Worm (Caenorhabditis elegans) whole organism, young adult: ENCODE results near the gene R144.11.

Experiments used
- F33H1.4 ChIP-seq: fragments of 200-800 bp; sonication (Bioruptor generic); IDR thresholded peaks from 2 replicates; pipeline ENCODE4 v1.3.6; 2022; ENCODE audit warnings: missing genetic modification reagents, missing genetic modification characterization, missing compliant biosample characterization
- attf-3 ChIP-seq: fragments of 200-800 bp; sonication (Bioruptor generic); conservative IDR thresholded peaks from 2 replicates; pipeline ENCODE4 v1.3.6; 2022; ENCODE audit warnings: missing genetic modification reagents, missing genetic modification characterization, missing compliant biosample characterization
- pbrm-1 ChIP-seq: fragments of 200-800 bp; sonication (Bioruptor generic); IDR thresholded peaks from 2 replicates; pipeline ENCODE4 v1.3.6; 2022; ENCODE audit warnings: missing genetic modification reagents, missing genetic modification characterization, missing compliant biosample characterization
- snpc-4 ChIP-seq, 5 experiments: fragments of 150-350 bp in 1 of 5; sonication (generic microtip) in 4 of 5; optimal IDR thresholded peaks; 2 replicates each; lab custom pipeline; 2014 to 2018; ENCODE audit warnings: missing genetic modification characterization in 5 of 5, missing biosample characterization in 3 of 5, antibody characterized with exemption in 2 of 5, mild to moderate bottlenecking in 2 of 5, missing compliant biosample characterization in 2 of 5, missing genotype in 2 of 5, moderate library complexity in 2 of 5, missing genetic modification reagents in 1 of 5
- unc-130 ChIP-seq: sonication (generic microtip); optimal IDR thresholded peaks from 2 replicates; lab custom pipeline; 2016; ENCODE audit warnings: missing genetic modification reagents, missing genetic modification characterization, missing compliant biosample characterization
- ztf-22 ChIP-seq: fragments of 200-800 bp; sonication (Bioruptor generic); optimal IDR thresholded peaks from 2 replicates; lab custom pipeline; 2018; ENCODE audit warnings: mild to moderate bottlenecking, missing genetic modification characterization, moderate library complexity, missing compliant biosample characterization

DNA sequence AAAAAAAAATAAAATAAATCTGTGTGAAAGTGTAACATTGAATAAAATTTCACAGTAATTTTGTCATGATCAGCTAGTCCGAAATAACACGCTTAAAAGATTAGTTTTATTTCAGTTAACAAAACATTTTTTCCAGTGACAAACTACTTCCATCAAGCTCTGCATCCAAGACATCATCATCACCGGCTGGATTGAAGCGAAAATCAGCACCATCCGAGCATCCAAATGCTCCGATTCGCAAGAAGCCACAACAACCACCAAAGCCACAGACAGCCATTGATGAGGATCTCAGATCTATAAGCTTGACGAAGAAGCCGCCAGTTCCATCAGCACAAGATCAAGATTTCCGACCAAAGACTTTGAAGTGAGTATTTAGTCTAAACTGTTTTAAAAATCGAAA lies 18.6 kb upstream of the R144.11 start:
- TF ChIP-seq snpc-4 (GFP tag; optimal IDR thresholded peaks at IDR 0.05; lab: Kevin White, UChicago) (no peak), snpc-4 (tag; optimal IDR thresholded peaks at IDR 0.05; lab: Kevin White, UChicago) (no peak), unc-130 (GFP tag; lab: Kevin White, UChicago) (no peak), pbrm-1 (GFP tag; lab: Robert Waterston, UW) (no peak), ztf-22 (GFP tag; lab: Kevin White, UChicago) (no peak), F33H1.4 (GFP tag; lab: Robert Waterston, UW) (no peak), attf-3 (GFP tag; lab: Robert Waterston, UW) (no peak)
